Fruit fly (Drosophila melanogaster) whole organism, prepupa: ENCODE data around the gene C901.

Source experiments
- CG11902 ChIP-seq: fragments of 200-800 bp; sonication (Bioruptor generic); optimal IDR thresholded peaks from 3 replicates; lab custom pipeline; 2016; ENCODE audit warnings: missing biosample characterization, missing genetic modification characterization
- CG1621 ChIP-seq: fragments of 200-800 bp; sonication (Bioruptor generic); optimal IDR thresholded peaks from 3 replicates; lab custom pipeline; 2018; ENCODE audit warnings: missing biosample characterization, mild to moderate bottlenecking, missing genetic modification characterization
- CG3919 ChIP-seq: fragments of 200-800 bp; sonication (Bioruptor generic); optimal IDR thresholded peaks from 3 replicates; lab custom pipeline; 2016; ENCODE audit warnings: missing biosample characterization, missing genetic modification characterization
- CG4318 ChIP-seq: fragments of 200-800 bp; sonication (Bioruptor generic); optimal IDR thresholded peaks from 3 replicates; lab custom pipeline; 2017; ENCODE audit warnings: missing biosample characterization, mild to moderate bottlenecking, missing genetic modification characterization
- Eip78C ChIP-seq: fragments of 200-800 bp; sonication (Bioruptor generic); peaks from one replicate; lab custom pipeline; 2016; ENCODE audit warnings: missing biosample characterization, missing genetic modification characterization
- Ets21C ChIP-seq: fragments of 200-800 bp; sonication (Bioruptor generic); optimal IDR thresholded peaks from 3 replicates; lab custom pipeline; 2016; ENCODE audit warnings: missing biosample characterization, missing genetic modification characterization
- Ets96B ChIP-seq: fragments of 200-800 bp; optimal IDR thresholded peaks from 2 replicates; lab custom pipeline; 2019; ENCODE audit warnings: missing biosample characterization, mild to moderate bottlenecking, missing genetic modification characterization, moderate library complexity
- OdsH ChIP-seq: fragments of 200-800 bp; sonication (Bioruptor generic); optimal IDR thresholded peaks from 3 replicates; lab custom pipeline; 2016; ENCODE audit warnings: missing biosample characterization, missing genetic modification characterization
- Sox102F ChIP-seq: fragments of 200-800 bp; sonication (Bioruptor generic); optimal IDR thresholded peaks from 2 replicates; lab custom pipeline; 2016; ENCODE audit warnings: missing biosample characterization, mild to moderate bottlenecking, missing genetic modification characterization
- achi ChIP-seq: fragments of 200-800 bp; sonication (Bioruptor generic); optimal IDR thresholded peaks from 3 replicates; lab custom pipeline; 2016; ENCODE audit warnings: missing biosample characterization, missing genetic modification characterization
- esn ChIP-seq: fragments of 200-800 bp; sonication (Bioruptor generic); optimal IDR thresholded peaks from 2 replicates; lab custom pipeline; 2016; ENCODE audit warnings: missing biosample characterization, mild to moderate bottlenecking, missing genetic modification characterization, moderate library complexity
- fkh ChIP-seq: fragments of 200-800 bp; sonication (Bioruptor generic); optimal IDR thresholded peaks from 3 replicates; lab custom pipeline; 2017; ENCODE audit warnings: missing biosample characterization, mild to moderate bottlenecking, missing genetic modification characterization, moderate library complexity
- lz ChIP-seq: fragments of 200-800 bp; sonication (Bioruptor generic); optimal IDR thresholded peaks from 3 replicates; lab custom pipeline; 2016; ENCODE audit warnings: missing biosample characterization, missing genetic modification characterization
- net ChIP-seq: fragments of 200-800 bp; sonication (Bioruptor generic); optimal IDR thresholded peaks from 3 replicates; lab custom pipeline; 2016; ENCODE audit warnings: missing biosample characterization, missing genetic modification characterization
- pdm3 ChIP-seq: fragments of 200-800 bp; sonication (Bioruptor generic); optimal IDR thresholded peaks from 3 replicates; lab custom pipeline; 2016; ENCODE audit warnings: missing biosample characterization, missing genetic modification characterization
- salr ChIP-seq, 2 experiments: fragments of 200-800 bp; sonication (Bioruptor generic); optimal IDR thresholded peaks; 3 replicates each; lab custom pipeline; 2016 to 2018; ENCODE audit warnings: missing biosample characterization in 2 of 2, missing genetic modification characterization in 2 of 2, mild to moderate bottlenecking in 1 of 2
- spab ChIP-seq: fragments of 200-800 bp; sonication (Bioruptor generic); optimal IDR thresholded peaks from 2 replicates; lab custom pipeline; 2017; ENCODE audit warnings: missing biosample characterization, mild to moderate bottlenecking, missing genetic modification characterization, missing genetic modification reagents
- svp ChIP-seq: fragments of 200-800 bp; sonication (Bioruptor generic); peaks from one replicate; lab custom pipeline; 2016; ENCODE audit warnings: missing biosample characterization, missing genetic modification characterization
- vri ChIP-seq: fragments of 200-800 bp; sonication (Bioruptor generic); optimal IDR thresholded peaks from 3 replicates; lab custom pipeline; 2016; ENCODE audit warnings: missing biosample characterization, mild to moderate bottlenecking, missing genetic modification characterization

The C901 gene

dm6 chrX:10927110-10927509 lies 39.8 kb downstream of the C901 start, which contains the start of gene CG2145 (continued):
- TF ChIP-seq OdsH (GFP tag; lab: Kevin White, UChicago) (peak; percentile 14), CG11902 (GFP tag; lab: Kevin White, UChicago) (no peak), Sox102F (GFP tag; lab: Kevin White, UChicago) (peak; percentile 78), Ets96B (tag; lab: Kevin White, UChicago) (peak; percentile 25), lz (GFP tag; lab: Kevin White, UChicago) (peak; percentile 30), pdm3 (GFP tag; lab: Kevin White, UChicago) (peak; percentile 48), esn (peak; percentile 49), net (GFP tag; lab: Kevin White, UChicago) (peak; percentile 38)
- TF ChIP-seq, all 60 proteins: peak for 40

dm6 chrX:10926245-10926644 lies 40.7 kb downstream of the C901 start:
- TF ChIP-seq CG11902 (GFP tag; lab: Kevin White, UChicago) (no peak), svp (GFP tag; lab: Kevin White, UChicago) (peak; percentile 77), vri (GFP tag; lab: Kevin White, UChicago) (peak; percentile 14)

DNA sequence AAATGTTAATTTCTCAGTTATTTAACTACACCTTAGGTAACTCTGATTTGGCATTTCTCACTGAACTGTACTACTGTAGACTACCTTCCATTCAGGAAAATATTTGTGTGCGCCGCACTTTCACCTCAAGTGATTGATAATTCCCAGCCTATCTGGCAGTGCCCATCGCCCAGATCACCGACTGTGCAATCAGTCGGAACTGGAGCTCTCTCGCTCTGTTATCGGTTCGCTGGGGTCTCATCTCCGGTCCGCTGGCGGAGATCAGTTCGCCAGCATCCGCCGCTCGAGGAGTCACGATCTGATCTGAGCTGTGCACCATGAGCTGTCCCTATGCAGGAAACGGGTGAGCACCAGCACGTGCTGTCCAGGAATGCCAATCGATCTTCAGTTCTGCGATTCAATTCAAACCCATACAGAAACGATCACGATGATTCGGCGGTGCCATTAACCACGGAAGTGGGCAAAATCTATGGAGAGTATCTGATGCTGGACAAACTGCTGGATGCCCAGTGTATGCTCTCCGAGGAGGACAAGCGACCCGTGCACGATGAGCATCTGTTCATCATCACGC lies 43.1 kb downstream of the C901 start, which contains the start of gene v:
Gene v (plus strand): TSS at position 262 of the 571 bp plus-strand sequence.
- TF ChIP-seq svp (GFP tag; lab: Kevin White, UChicago) (peak; percentile 97), CG4318 (GFP tag; lab: Kevin White, UChicago) (no peak)

- TF ChIP-seq esn (no peak), svp (GFP tag; lab: Kevin White, UChicago) (no peak), vri (GFP tag; lab: Kevin White, UChicago) (no peak), CG1621 (no peak), Eip78C (no peak), CG3919 (no peak), spab (GFP tag; lab: Kevin White, UChicago) (no peak), achi (no peak), net (GFP tag; lab: Kevin White, UChicago) (no peak)
Measured at dm6 chrX:10922178-10922577, 44.8 kb downstream of the C901 start.

- TF ChIP-seq fkh (peak; percentile 7), salr (GFP tag; optimal IDR thresholded peaks at IDR 0.05; lab: Kevin White, UChicago) (no peak), pdm3 (GFP tag; lab: Kevin White, UChicago) (no peak), CG1621 (no peak), Ets21C (GFP tag; lab: Kevin White, UChicago) (no peak)
Measured at dm6 chrX:10921665-10922064, 45.3 kb downstream of the C901 start.
